Worm (Caenorhabditis elegans) whole organism, L4 larva: ENCODE measurements around the gene F17A9.4.

Experiments used
- F10B5.3 ChIP-seq: sonication (generic microtip); optimal IDR thresholded peaks from 2 replicates; lab custom pipeline; 2016; ENCODE audit warnings: mild to moderate bottlenecking, missing genetic modification characterization, missing compliant biosample characterization
- T20F7.1 ChIP-seq: fragments of 200-800 bp; sonication (Bioruptor generic); optimal IDR thresholded peaks from 2 replicates; lab custom pipeline; 2018; ENCODE audit warnings: mild to moderate bottlenecking, missing genetic modification characterization, missing compliant biosample characterization
- Y5F2A.4 ChIP-seq: fragments of 200-800 bp; sonication (Bioruptor generic); optimal IDR thresholded peaks from 2 replicates; lab custom pipeline; 2018; ENCODE audit warnings: mild to moderate bottlenecking, missing genetic modification characterization, missing compliant biosample characterization
- Y75B8A.6 ChIP-seq: fragments of 200-800 bp; sonication (Bioruptor generic); IDR thresholded peaks from 2 replicates; pipeline ENCODE4 v1.3.6; 2022; ENCODE audit warnings: missing genetic modification reagents, missing genetic modification characterization, missing compliant biosample characterization
- aha-1 ChIP-seq: fragments of 150-350 bp; peaks from one replicate; lab custom pipeline; 2014; ENCODE audit warnings: missing biosample characterization, missing genetic modification characterization
- arid-1 ChIP-seq: fragments of 200-800 bp; sonication (Bioruptor generic); conservative IDR thresholded peaks from 2 replicates; pipeline ENCODE4 v1.3.6; 2022; ENCODE audit warnings: missing genetic modification reagents, missing genetic modification characterization, missing compliant biosample characterization
- ceh-28 ChIP-seq: fragments of 150-350 bp; optimal IDR thresholded peaks from 2 replicates; lab custom pipeline; 2014; ENCODE audit warnings: missing biosample characterization, missing genetic modification reagents, missing genetic modification characterization
- ces-1 ChIP-seq: fragments of 150-350 bp; sonication (generic microtip); optimal IDR thresholded peaks from 4 replicates; lab custom pipeline; 2014; ENCODE audit warnings: missing biosample characterization, missing genetic modification reagents, missing genetic modification characterization
- daf-12 ChIP-seq: fragments of 150-350 bp; optimal IDR thresholded peaks from 2 replicates; lab custom pipeline; 2014; ENCODE audit warnings: missing biosample characterization, missing genetic modification reagents, missing genetic modification characterization
- daf-19 ChIP-seq: fragments of 200-800 bp; sonication (Bioruptor generic); conservative IDR thresholded peaks from 2 replicates; pipeline ENCODE4 v1.3.6; 2022; ENCODE audit warnings: missing genetic modification characterization, missing compliant biosample characterization
- dpl-1 ChIP-seq: fragments of 150-350 bp; optimal IDR thresholded peaks from 2 replicates; lab custom pipeline; 2014; ENCODE audit warnings: missing biosample characterization, missing genetic modification reagents, missing genetic modification characterization
- dve-1 ChIP-seq: sonication (generic microtip); optimal IDR thresholded peaks from 2 replicates; lab custom pipeline; 2017; ENCODE audit warnings: antibody characterized with exemption, mild to moderate bottlenecking, missing genetic modification characterization, missing compliant biosample characterization; ENCODE audit not compliant: insufficient read depth
- egl-27 ChIP-seq: sonication (generic microtip); optimal IDR thresholded peaks from 3 replicates; lab custom pipeline; 2017; ENCODE audit warnings: missing biosample characterization, missing genetic modification reagents, missing genetic modification characterization
- jun-1 ChIP-seq: fragments of 150-350 bp; optimal IDR thresholded peaks from 2 replicates; lab custom pipeline; 2014; ENCODE audit warnings: missing biosample characterization, missing genetic modification reagents, missing genetic modification characterization
- lin-15B ChIP-seq: fragments of 150-350 bp; sonication (generic microtip); optimal IDR thresholded peaks from 3 replicates; lab custom pipeline; 2014; ENCODE audit warnings: missing biosample characterization, missing genetic modification characterization
- lin-38 ChIP-seq: fragments of 200-800 bp; sonication (Bioruptor generic); IDR thresholded peaks from 2 replicates; pipeline ENCODE4 v1.3.6; 2022; ENCODE audit warnings: missing genetic modification reagents, missing genetic modification characterization, missing compliant biosample characterization
- lin-39 ChIP-seq: fragments of 150-350 bp; optimal IDR thresholded peaks from 2 replicates; lab custom pipeline; 2014; ENCODE audit warnings: missing biosample characterization, missing genetic modification reagents, missing genetic modification characterization
- lir-3 ChIP-seq: sonication (generic microtip); optimal IDR thresholded peaks from 2 replicates; lab custom pipeline; 2016; ENCODE audit warnings: mild to moderate bottlenecking, missing genetic modification characterization, missing compliant biosample characterization
- lsy-2 ChIP-seq, 2 experiments: fragments of 150-350 bp in 1 of 2; sonication (generic microtip) in 1 of 2; optimal IDR thresholded peaks; 2 replicates each; lab custom pipeline; 2014 to 2017; ENCODE audit warnings: missing biosample characterization in 2 of 2, missing genetic modification characterization in 2 of 2
- mdl-1 ChIP-seq, 2 experiments: fragments of 150-350 bp in 1 of 2; sonication (generic microtip) in 1 of 2; optimal IDR thresholded peaks; 2 replicates each; lab custom pipeline; 2014 to 2017; ENCODE audit warnings: missing biosample characterization in 2 of 2, missing genetic modification characterization in 2 of 2
- mep-1 ChIP-seq: fragments of 150-350 bp; sonication (generic microtip); optimal IDR thresholded peaks from 3 replicates; lab custom pipeline; 2014; ENCODE audit warnings: missing biosample characterization, missing genetic modification characterization
- mes-2 ChIP-seq: sonication (generic microtip); optimal IDR thresholded peaks from 2 replicates; lab custom pipeline; 2016; ENCODE audit warnings: missing genotype, mild to moderate bottlenecking, missing genetic modification characterization, missing compliant biosample characterization; ENCODE audit not compliant: poor library complexity, severe bottlenecking
- nhr-237 ChIP-seq: sonication (generic microtip); optimal IDR thresholded peaks from 2 replicates; lab custom pipeline; 2017; ENCODE audit warnings: missing biosample characterization, missing genetic modification characterization
- nhr-25 ChIP-seq: sonication (generic microtip); optimal IDR thresholded peaks from 2 replicates; lab custom pipeline; 2017; ENCODE audit warnings: missing genetic modification characterization, mild to moderate bottlenecking, missing compliant biosample characterization, antibody characterized with exemption, moderate library complexity, borderline replicate concordance; ENCODE audit not compliant: insufficient read depth
- nhr-28 ChIP-seq: fragments of 150-350 bp; optimal IDR thresholded peaks from 2 replicates; lab custom pipeline; 2014; ENCODE audit warnings: missing biosample characterization, missing genetic modification characterization
- nhr-42 ChIP-seq: fragments of 200-800 bp; sonication (Bioruptor generic); IDR thresholded peaks from 2 replicates; pipeline ENCODE4 v1.3.6; 2022; ENCODE audit warnings: missing genetic modification characterization, missing compliant biosample characterization
- php-3 ChIP-seq: fragments of 200-800 bp; sonication (Bioruptor generic); IDR thresholded peaks from 2 replicates; pipeline ENCODE4 v1.3.6; 2022; ENCODE audit warnings: missing genetic modification reagents, missing genetic modification characterization, missing compliant biosample characterization
- pqm-1 ChIP-seq: sonication (generic microtip); optimal IDR thresholded peaks from 2 replicates; lab custom pipeline; 2017; ENCODE audit warnings: missing biosample characterization, missing genetic modification characterization
- sdz-12 ChIP-seq: fragments of 200-800 bp; sonication (Bioruptor generic); optimal IDR thresholded peaks from 2 replicates; lab custom pipeline; 2018; ENCODE audit warnings: mild to moderate bottlenecking, missing genetic modification characterization, missing compliant biosample characterization
- set-16 ChIP-seq: fragments of 200-800 bp; sonication (Bioruptor generic); IDR thresholded peaks from 2 replicates; pipeline ENCODE4 v1.3.6; 2022; ENCODE audit warnings: missing genetic modification reagents, missing genetic modification characterization, missing compliant biosample characterization
- spr-3 ChIP-seq: fragments of 200-800 bp; sonication (Bioruptor generic); optimal IDR thresholded peaks from 2 replicates; lab custom pipeline; 2018; ENCODE audit warnings: mild to moderate bottlenecking, missing genetic modification characterization, missing compliant biosample characterization
- tra-1 ChIP-seq: fragments of 200-800 bp; sonication (Bioruptor generic); IDR thresholded peaks from 2 replicates; pipeline ENCODE4 v1.3.6; 2022; ENCODE audit warnings: missing genetic modification reagents, missing genetic modification characterization, missing compliant biosample characterization
- zag-1 ChIP-seq: fragments of 150-350 bp; optimal IDR thresholded peaks from 2 replicates; lab custom pipeline; 2014; ENCODE audit warnings: missing biosample characterization, missing genetic modification characterization
- zfp-2 ChIP-seq: sonication (generic microtip); optimal IDR thresholded peaks from 2 replicates; lab custom pipeline; 2016; ENCODE audit warnings: mild to moderate bottlenecking, missing genetic modification characterization, missing compliant biosample characterization
- ztf-7 ChIP-seq: fragments of 150-350 bp; optimal IDR thresholded peaks from 2 replicates; lab custom pipeline; 2014; ENCODE audit warnings: missing biosample characterization, missing genetic modification characterization

F17A9.4 gene

ce11 chrV:6096559-6097155 lies 13.8 kb downstream of the F17A9.4 start, which contains the start of gene smut-1:
smut-1 (plus strand) TSS chrV:6097105.
- TF ChIP-seq lin-39 (tag; lab: Kevin White, UChicago) (no peak), nhr-25 (tag; lab: Kevin White, UChicago) (no peak), lir-3 (no peak), F10B5.3 (tag; lab: Kevin White, UChicago) (no peak), daf-12 (tag; lab: Kevin White, UChicago) (no peak), sdz-12 (GFP tag; lab: Kevin White, UChicago) (no peak), daf-19 (GFP tag; lab: Robert Waterston, UW) (no peak), mdl-1 (tag; optimal IDR thresholded peaks at IDR 0.05; lab: Kevin White, UChicago) (no peak), Y75B8A.6 (GFP tag; lab: Robert Waterston, UW) (no peak), nhr-42 (GFP tag; lab: Robert Waterston, UW) (no peak), php-3 (GFP tag; lab: Robert Waterston, UW) (no peak), Y5F2A.4 (no peak), arid-1 (GFP tag; lab: Robert Waterston, UW) (no peak), ztf-7 (tag; lab: Kevin White, UChicago) (no peak), mep-1 (no peak), T20F7.1 (GFP tag; lab: Kevin White, UChicago) (no peak), zfp-2 (tag; lab: Kevin White, UChicago) (no peak), ces-1 (no peak), pqm-1 (tag; lab: Kevin White, UChicago) (no peak), jun-1 (no peak)

ce11 chrV:6095829-6096228 lies 14.6 kb downstream of the F17A9.4 start, which contains the start of gene Y38A10A.7:
Y38A10A.7 (plus strand) TSS chrV:6096197.
- TF ChIP-seq ceh-28 (tag; lab: Kevin White, UChicago) = no peak
- TF ChIP-seq dve-1 = peak; percentile 3
- TF ChIP-seq egl-27 (tag; lab: Kevin White, UChicago) = no peak
- TF ChIP-seq lsy-2 (tag; optimal IDR thresholded peaks at IDR 0.05; lab: Kevin White, UChicago) = peak in 1 of 2 experiments; percentile 41
- no peak for TF ChIP-seq nhr-237
- no peak for TF ChIP-seq pqm-1 (tag; lab: Kevin White, UChicago)
- peak; percentile 51 for TF ChIP-seq T20F7.1 (GFP tag; lab: Kevin White, UChicago)
- TF ChIP-seq dpl-1 (GFP tag; lab: Kevin White, UChicago) = peak; percentile 56
- TF ChIP-seq lin-38 (GFP tag; lab: Robert Waterston, UW) = 0 out of 2 replicates have a peak, but pooled peaks have one; percentile 4
- TF ChIP-seq aha-1 (tag; lab: Kevin White, UChicago) = peak; percentile 17
- peak; percentile 32 for TF ChIP-seq mes-2
- TF ChIP-seq lin-15B = no peak
- TF ChIP-seq spr-3 (GFP tag; lab: Kevin White, UChicago) = no peak
- TF ChIP-seq nhr-28 (tag; lab: Kevin White, UChicago) = peak; percentile 4
- TF ChIP-seq zag-1 = no peak

- TF ChIP-seq set-16 = peak; percentile 71
Observed at ce11 chrV:6091592-6091991, 18.8 kb downstream of the F17A9.4 start.

- TF ChIP-seq set-16 (peak; percentile 88; the same call in 1 of the 2 replicates), tra-1 (GFP tag; lab: Robert Waterston, UW) (0 out of 2 replicates have a peak, but pooled peaks have one; percentile 5)
- TF ChIP-seq, all 104 proteins: peak for 2; not testable (repeated sequence) for 102
Observed at ce11 chrV:6071551-6071950, 38.9 kb downstream of the F17A9.4 start.
